Fruit fly (Drosophila melanogaster) whole organism, pupa: ENCODE results near the gene CG1324.

ENCODE experiments used
- CG12605 ChIP-seq: fragments of 200-800 bp; sonication (Bioruptor generic); IDR thresholded peaks from 2 replicates; pipeline ENCODE4 v1.3.6; 2022; ENCODE audit warnings: missing biosample characterization, missing genetic modification characterization
- CG32121 ChIP-seq: fragments of 200-800 bp; sonication (Bioruptor generic); IDR thresholded peaks from 2 replicates; pipeline ENCODE4 v1.3.6; 2022; ENCODE audit warnings: missing biosample characterization, missing genetic modification characterization
- CG4496 ChIP-seq: fragments of 200-800 bp; sonication (Bioruptor generic); IDR thresholded peaks from 3 replicates; pipeline ENCODE4 v1.3.6; 2022; ENCODE audit warnings: missing biosample characterization, missing genetic modification characterization
- Snoo ChIP-seq: fragments of 200-800 bp; sonication (Bioruptor generic); optimal IDR thresholded peaks from 3 replicates; lab custom pipeline; 2017; ENCODE audit warnings: missing biosample characterization, mild to moderate bottlenecking, missing genetic modification characterization, inconsistent platforms
- gl ChIP-seq: fragments of 200-800 bp; sonication (Bioruptor generic); optimal IDR thresholded peaks from 2 replicates; lab custom pipeline; 2018; ENCODE audit warnings: missing biosample characterization, mild to moderate bottlenecking, missing genetic modification characterization
- rn ChIP-seq: fragments of 200-800 bp; sonication (Bioruptor generic); IDR thresholded peaks from 2 replicates; pipeline ENCODE4 v1.3.6; 2022; ENCODE audit warnings: missing biosample characterization, missing genetic modification characterization

dm6 chrX:20717461-20717860, 18.3 kb downstream of the CG1324 start:
- no peak for TF ChIP-seq CG32121
- no peak for TF ChIP-seq CG12605 (GFP tag; lab: Robert Waterston, UW)
- TF ChIP-seq Snoo = no peak
- TF ChIP-seq gl = no peak
- no peak for TF ChIP-seq rn (GFP tag; lab: Robert Waterston, UW)
- no peak for TF ChIP-seq CG4496 (GFP tag; lab: Robert Waterston, UW)
